Fruit fly (Drosophila melanogaster) whole organism, pupa: Measurements from ENCODE around the gene CG7271.

Experiments used
- CG13204 ChIP-seq: fragments of 200-800 bp; sonication (Bioruptor generic); optimal IDR thresholded peaks from 2 replicates; lab custom pipeline; 2018; ENCODE audit warnings: missing biosample characterization, mild to moderate bottlenecking, missing genetic modification characterization, moderate library complexity
- CG32121 ChIP-seq: fragments of 200-800 bp; sonication (Bioruptor generic); IDR thresholded peaks from 2 replicates; pipeline ENCODE4 v1.3.6; 2022; ENCODE audit warnings: missing biosample characterization, missing genetic modification characterization
- CG8159 ChIP-seq: fragments of 200-800 bp; sonication (Bioruptor generic); optimal IDR thresholded peaks from 3 replicates; lab custom pipeline; 2018; ENCODE audit warnings: missing biosample characterization, mild to moderate bottlenecking, missing genetic modification characterization, moderate library complexity
- CG9948 ChIP-seq: fragments of 200-800 bp; sonication (Bioruptor generic); optimal IDR thresholded peaks from 2 replicates; lab custom pipeline; 2018; ENCODE audit warnings: missing biosample characterization, mild to moderate bottlenecking, missing genetic modification characterization, moderate library complexity
- Pif1A ChIP-seq: fragments of 200-800 bp; sonication (Bioruptor generic); optimal IDR thresholded peaks from 3 replicates; lab custom pipeline; 2016; ENCODE audit warnings: missing biosample characterization, missing genetic modification characterization
- Snoo ChIP-seq: fragments of 200-800 bp; sonication (Bioruptor generic); optimal IDR thresholded peaks from 3 replicates; lab custom pipeline; 2017; ENCODE audit warnings: missing biosample characterization, mild to moderate bottlenecking, missing genetic modification characterization, inconsistent platforms
- fd96Ca ChIP-seq: fragments of 200-800 bp; sonication (Bioruptor generic); IDR thresholded peaks from 3 replicates; pipeline ENCODE4 v1.3.6; 2022; ENCODE audit warnings: missing biosample characterization, missing genetic modification characterization
- gl ChIP-seq: fragments of 200-800 bp; sonication (Bioruptor generic); optimal IDR thresholded peaks from 2 replicates; lab custom pipeline; 2018; ENCODE audit warnings: missing biosample characterization, mild to moderate bottlenecking, missing genetic modification characterization

- TF ChIP-seq CG9948 (tag; lab: Kevin White, UChicago) (no peak), Pif1A (no peak), CG8159 (no peak), fd96Ca (GFP tag; lab: Robert Waterston, UW) (no peak), gl (tag; lab: Kevin White, UChicago) (no peak), CG13204 (GFP tag; lab: Kevin White, UChicago) (no peak), Snoo (no peak), CG32121 (GFP tag; lab: Robert Waterston, UW) (no peak)
Measured at dm6 chr3L:18539832-18540231, 48.7 kb upstream of the CG7271 start.
